Worm (Caenorhabditis elegans): ENCODE data around the gene Y6E2A.5.

The Y6E2A.5 gene

DNA sequence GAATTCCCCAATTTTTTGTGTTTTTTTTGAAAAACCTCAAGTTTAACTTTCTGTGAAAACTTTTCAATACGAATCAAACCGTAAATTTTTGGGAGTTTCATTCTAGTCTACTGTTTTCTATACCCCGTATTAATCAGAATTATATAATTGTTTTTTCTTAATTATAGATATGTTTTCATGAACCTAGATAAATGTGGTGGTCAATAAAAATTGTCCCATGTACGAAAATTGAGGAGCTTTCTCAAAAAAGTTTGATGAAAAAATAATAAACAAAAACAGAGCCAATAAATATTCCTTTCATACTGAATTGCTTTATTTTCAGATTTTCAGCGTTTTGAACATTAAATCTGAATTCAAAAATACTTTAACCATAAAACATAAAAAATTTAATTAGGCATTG is 8.1 kb downstream of the Y6E2A.5 start, which contains the start of gene Y6E2A.1:
Y6E2A.1 (minus strand) TSS at position 101 of the 400 bp plus-strand sequence.
- TF ChIP-seq dmd-4 (tag; optimal IDR thresholded peaks at IDR 0.05; ENCODE audit: borderline replicate concordance), result no peak
- TF ChIP-seq ceh-31 (tag; optimal IDR thresholded peaks at IDR 0.05), result no peak
- TF ChIP-seq dve-1 (tag; optimal IDR thresholded peaks at IDR 0.05), result no peak
- no peak for TF ChIP-seq mec-3 (tag; optimal IDR thresholded peaks at IDR 0.05; ENCODE audit: borderline replicate concordance)
- no peak for TF ChIP-seq ceh-22 (tag; optimal IDR thresholded peaks at IDR 0.05)
- TF ChIP-seq ztf-16 (tag; optimal IDR thresholded peaks at IDR 0.05), result no peak
- TF ChIP-seq Y22D7AL.16 (tag; optimal IDR thresholded peaks at IDR 0.05), result no peak
- no peak for TF ChIP-seq pqm-1 (tag; optimal IDR thresholded peaks at IDR 0.05)
- TF ChIP-seq hlh-30 (tag; optimal IDR thresholded peaks at IDR 0.05; ENCODE audit: insufficient read depth), result no peak
- TF ChIP-seq ceh-14 (tag; optimal IDR thresholded peaks at IDR 0.05), result no peak
- TF ChIP-seq ceh-24 (tag; optimal IDR thresholded peaks at IDR 0.05), result no peak
- no peak for TF ChIP-seq pha-2 (tag; optimal IDR thresholded peaks at IDR 0.05)

DNA sequence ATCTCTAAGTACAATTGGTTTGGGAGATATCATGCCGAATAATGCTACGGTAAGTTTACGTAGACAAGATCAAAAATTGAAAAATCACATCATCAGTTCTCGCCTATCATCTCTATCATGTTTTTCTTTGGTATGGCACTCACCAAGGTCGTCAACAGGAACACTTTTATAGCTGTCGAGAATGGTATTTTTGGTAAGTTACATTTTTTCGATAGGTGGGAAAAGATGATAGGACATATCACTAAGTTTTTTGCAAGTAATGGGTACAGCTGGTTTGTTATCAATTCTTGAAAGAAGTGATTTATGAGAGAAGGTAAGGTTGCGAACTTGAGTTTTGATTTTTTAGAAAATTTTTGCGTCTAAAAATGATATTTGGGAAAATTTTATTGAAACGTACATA is 10.5 kb downstream of the Y6E2A.5 start:
- TF ChIP-seq sox-2 (GFP tag; IDR thresholded peaks at IDR 0.05) (no peak), hlh-8 (tag; optimal IDR thresholded peaks at IDR 0.05) (no peak), rnt-1 (tag; optimal IDR thresholded peaks at IDR 0.05) (no peak), nhr-232 (tag; optimal IDR thresholded peaks at IDR 0.05) (no peak), fax-1 (tag; optimal IDR thresholded peaks at IDR 0.05) (no peak), fkh-10 (GFP tag; optimal IDR thresholded peaks at IDR 0.05) (no peak), K09A11.1 (tag; optimal IDR thresholded peaks at IDR 0.05; ENCODE audit: insufficient read depth) (no peak), ceh-6 (GFP tag; optimal IDR thresholded peaks at IDR 0.05) (no peak), tbx-7 (tag; optimal IDR thresholded peaks at IDR 0.05) (no peak), sdc-2 (tag; optimal IDR thresholded peaks at IDR 0.05) (no peak), ceh-19 (GFP tag; optimal IDR thresholded peaks at IDR 0.05) (no peak), hlh-13 (GFP tag; optimal IDR thresholded peaks at IDR 0.05) (no peak), T23F11.4 (GFP tag; optimal IDR thresholded peaks at IDR 0.05) (no peak), ceh-24 (tag; optimal IDR thresholded peaks at IDR 0.05) (no peak), lin-11 (tag; optimal IDR thresholded peaks at IDR 0.05) (no peak)

DNA sequence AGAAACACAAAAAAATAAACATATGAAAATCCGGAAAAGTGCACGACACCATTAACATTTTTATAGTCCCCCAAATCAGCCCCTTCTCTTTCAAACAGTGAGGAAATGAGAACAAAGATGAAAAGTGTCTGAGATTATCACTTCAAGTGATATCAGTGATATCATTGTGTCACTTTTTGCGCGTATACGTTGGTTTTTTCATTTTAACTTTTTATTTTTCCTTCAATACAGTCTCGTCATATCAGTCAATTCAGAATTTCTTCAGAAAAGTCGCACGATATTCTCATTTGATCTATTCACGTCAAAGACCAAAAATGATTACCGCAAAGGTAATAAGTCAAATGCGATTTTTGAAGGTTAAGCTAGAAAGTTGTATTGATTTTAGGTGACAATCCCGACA is 13.7 kb downstream of the Y6E2A.5 start, which contains the start of gene twk-34:
twk-34 (plus strand) TSS at position 216 of the 400 bp plus-strand sequence.
- TF ChIP-seq nhr-11 (tag; optimal IDR thresholded peaks at IDR 0.05) (no peak), gmeb-2 (tag; optimal IDR thresholded peaks at IDR 0.05) (no peak), ceh-2 (tag; optimal IDR thresholded peaks at IDR 0.05) (no peak), unc-55 (GFP tag; optimal IDR thresholded peaks at IDR 0.05) (no peak), dve-1 (tag; optimal IDR thresholded peaks at IDR 0.05) (no peak), hlh-6 (tag; optimal IDR thresholded peaks at IDR 0.05) (no peak), ttx-3 (tag; optimal IDR thresholded peaks at IDR 0.05) (no peak), syd-9 (tag; optimal IDR thresholded peaks at IDR 0.05) (no peak), Y22D7AL.16 (tag; optimal IDR thresholded peaks at IDR 0.05) (no peak), elt-4 (tag; optimal IDR thresholded peaks at IDR 0.05) (no peak), F13H6.1 (tag; optimal IDR thresholded peaks at IDR 0.05) (no peak), elt-2 (tag; optimal IDR thresholded peaks at IDR 0.05) (no peak), odd-2 (tag; optimal IDR thresholded peaks at IDR 0.05) (no peak), nhr-232 (tag; optimal IDR thresholded peaks at IDR 0.05) (no peak), ceh-6 (GFP tag; optimal IDR thresholded peaks at IDR 0.05) (no peak), hlh-8 (tag; optimal IDR thresholded peaks at IDR 0.05) (no peak), unc-3 (GFP tag; conservative IDR thresholded peaks at IDR 0.05) (no peak), unc-3 (tag; optimal IDR thresholded peaks at IDR 0.05) (no peak), ceh-48 (tag; optimal IDR thresholded peaks at IDR 0.05) (no peak), fkh-10 (GFP tag; optimal IDR thresholded peaks at IDR 0.05) (no peak), T23F11.4 (GFP tag; optimal IDR thresholded peaks at IDR 0.05) (no peak)
